Worm (Caenorhabditis elegans) whole organism, L1 larva: ENCODE results near the gene F08F8.6.

ENCODE experiments used
- C04F5.9 ChIP-seq: sonication (generic microtip); optimal IDR thresholded peaks from 2 replicates; lab custom pipeline; 2016; ENCODE audit warnings: missing genetic modification characterization, missing compliant biosample characterization
- ceh-90 ChIP-seq: sonication (generic microtip); optimal IDR thresholded peaks from 2 replicates; lab custom pipeline; 2016; ENCODE audit warnings: missing genetic modification characterization, missing compliant biosample characterization
- dsc-1 ChIP-seq: sonication (generic microtip); optimal IDR thresholded peaks from 2 replicates; lab custom pipeline; 2016; ENCODE audit warnings: mild to moderate bottlenecking, missing genetic modification characterization, missing compliant biosample characterization
- efl-1 ChIP-seq, 4 experiments: fragments of 150-350 bp; optimal IDR thresholded peaks in 3 of 4; peaks in 1 of 4; 1 replicate in 1 of 4; 2 replicates in 3 of 4; lab custom pipeline; 2014; ENCODE audit warnings: missing biosample characterization in 2 of 4, missing genetic modification characterization in 2 of 4, missing genetic modification reagents in 2 of 4
- egl-13 ChIP-seq: sonication (generic microtip); optimal IDR thresholded peaks from 2 replicates; lab custom pipeline; 2016; ENCODE audit warnings: missing genotype, missing genetic modification reagents, missing genetic modification characterization, missing compliant biosample characterization
- elt-2 ChIP-seq: sonication (generic microtip); optimal IDR thresholded peaks from 2 replicates; lab custom pipeline; 2016; ENCODE audit warnings: missing genetic modification characterization, mild to moderate bottlenecking, inconsistent platforms, missing compliant biosample characterization, missing genetic modification reagents
- elt-3 ChIP-seq, 6 experiments: fragments of 150-350 bp in 1 of 6; sonication (generic microtip); optimal IDR thresholded peaks; 2 replicates each; lab custom pipeline; 2017 to 2018; ENCODE audit warnings: missing biosample characterization in 6 of 6, missing genetic modification characterization in 6 of 6, inconsistent platforms in 1 of 6
- fkh-8 ChIP-seq: sonication (generic microtip); optimal IDR thresholded peaks from 2 replicates; lab custom pipeline; 2016; ENCODE audit warnings: mild to moderate bottlenecking, missing genetic modification characterization, missing compliant biosample characterization
- grh-1 ChIP-seq: fragments of 200-800 bp; sonication (Bioruptor generic); IDR thresholded peaks from 2 replicates; pipeline ENCODE4 v1.3.6; 2022; ENCODE audit warnings: missing genetic modification reagents, missing genetic modification characterization, missing compliant biosample characterization
- hpl-2 ChIP-seq: fragments of 150-350 bp; optimal IDR thresholded peaks from 2 replicates; lab custom pipeline; 2014; ENCODE audit warnings: missing biosample characterization, missing genetic modification reagents, missing genetic modification characterization
- jun-1 ChIP-seq: fragments of 150-350 bp; optimal IDR thresholded peaks from 2 replicates; lab custom pipeline; 2014; ENCODE audit warnings: missing biosample characterization, missing genetic modification reagents, missing genetic modification characterization
- lin-35 ChIP-seq, 2 experiments: fragments of 150-350 bp; optimal IDR thresholded peaks; 2 replicates each; lab custom pipeline; 2014; ENCODE audit warnings: missing biosample characterization in 2 of 2, missing genetic modification characterization in 2 of 2, missing genetic modification reagents in 2 of 2
- lin-39 ChIP-seq: fragments of 150-350 bp; optimal IDR thresholded peaks from 2 replicates; lab custom pipeline; 2014; ENCODE audit warnings: missing biosample characterization, missing genetic modification reagents, missing genetic modification characterization
- lsy-2 ChIP-seq, 2 experiments: fragments of 150-350 bp; optimal IDR thresholded peaks; 2 replicates each; lab custom pipeline; 2014; ENCODE audit warnings: missing biosample characterization in 2 of 2, missing genetic modification characterization in 2 of 2
- mab-9 ChIP-seq: fragments of 200-800 bp; sonication (Bioruptor generic); IDR thresholded peaks from 2 replicates; pipeline ENCODE4 v1.3.6; 2022; ENCODE audit warnings: missing genetic modification reagents, missing genetic modification characterization, missing compliant biosample characterization
- mep-1 ChIP-seq: fragments of 150-350 bp; optimal IDR thresholded peaks from 2 replicates; lab custom pipeline; 2014; ENCODE audit warnings: missing biosample characterization, missing genetic modification characterization
- nhr-47 ChIP-seq: sonication (generic microtip); optimal IDR thresholded peaks from 2 replicates; lab custom pipeline; 2016; ENCODE audit warnings: mild to moderate bottlenecking, missing genetic modification characterization, moderate library complexity, missing compliant biosample characterization
- nhr-71 ChIP-seq: sonication (generic microtip); optimal IDR thresholded peaks from 2 replicates; lab custom pipeline; 2016; ENCODE audit warnings: mild to moderate bottlenecking, missing genetic modification characterization, moderate library complexity, missing compliant biosample characterization
- nhr-76 ChIP-seq: sonication (generic microtip); optimal IDR thresholded peaks from 2 replicates; lab custom pipeline; 2017; ENCODE audit warnings: missing biosample characterization, missing genetic modification characterization
- nhr-85 ChIP-seq: sonication (generic microtip); peaks from one replicate; lab custom pipeline; 2016; ENCODE audit warnings: missing genetic modification characterization, inconsistent platforms, missing compliant biosample characterization
- nhr-90 ChIP-seq: sonication (generic microtip); optimal IDR thresholded peaks from 2 replicates; lab custom pipeline; 2016; ENCODE audit warnings: mild to moderate bottlenecking, missing genetic modification characterization, missing compliant biosample characterization; ENCODE audit not compliant: poor library complexity
- pax-3 ChIP-seq: fragments of 200-800 bp; sonication (Bioruptor generic); optimal IDR thresholded peaks from 2 replicates; lab custom pipeline; 2018; ENCODE audit warnings: mild to moderate bottlenecking, missing genetic modification characterization, moderate library complexity, missing compliant biosample characterization
- pqm-1 ChIP-seq: sonication (generic microtip); optimal IDR thresholded peaks from 3 replicates; lab custom pipeline; 2017; ENCODE audit warnings: missing biosample characterization, missing genetic modification characterization
- sptf-1 ChIP-seq: fragments of 150-350 bp; optimal IDR thresholded peaks from 2 replicates; lab custom pipeline; 2014; ENCODE audit warnings: missing biosample characterization, missing genetic modification characterization
- unc-98 ChIP-seq: fragments of 200-800 bp; sonication (Bioruptor generic); IDR thresholded peaks from 2 replicates; pipeline ENCODE4 v1.3.6; 2022; ENCODE audit warnings: missing genetic modification characterization, missing compliant biosample characterization
- ztf-4 ChIP-seq: fragments of 150-350 bp; optimal IDR thresholded peaks from 2 replicates; lab custom pipeline; 2014; ENCODE audit warnings: missing biosample characterization, missing genetic modification characterization

F08F8.6 gene

ce11 chrIII:7359037-7359548 is 15.6 kb downstream of the F08F8.6 start, which contains the start of the genes eco-1 and hmgr-1 (continued):
- TF ChIP-seq nhr-76 (tag; lab: Kevin White, UChicago) (no peak), C04F5.9 (tag; lab: Kevin White, UChicago) (no peak), lsy-2 (tag; optimal IDR thresholded peaks at IDR 0.05; lab: Kevin White, UChicago) (peak; percentile 55 to 62), ceh-90 (tag; lab: Kevin White, UChicago) (no peak), pax-3 (tag; lab: Kevin White, UChicago) (no peak), mab-9 (GFP tag; lab: Robert Waterston, UW) (no peak), fkh-8 (tag; lab: Kevin White, UChicago) (no peak)
- TF ChIP-seq, all 84 proteins: peak for 25

ce11 chrIII:7365602-7366001 is 22.1 kb downstream of the F08F8.6 start, which contains the start of gene F08F8.11:
Gene F08F8.11 (plus strand): TSS chrIII:7365902.
- TF ChIP-seq unc-98 (GFP tag; lab: Robert Waterston, UW), result no peak
- TF ChIP-seq efl-1 (optimal IDR thresholded peaks at IDR 0.05; lab: Kevin White, UChicago), result no peak
- TF ChIP-seq efl-1 (GFP tag; optimal IDR thresholded peaks at IDR 0.05 in 1 of 2; lab: Kevin White, UChicago), result peak in 1 of 2 experiments; percentile 10
- no peak for TF ChIP-seq C04F5.9 (tag; lab: Kevin White, UChicago)
- TF ChIP-seq nhr-85, result peak; percentile 32
- TF ChIP-seq egl-13 (tag; lab: Kevin White, UChicago), result no peak
- TF ChIP-seq mep-1 (tag; lab: Kevin White, UChicago), result no peak

ce11 chrIII:7367012-7367760 is 23.7 kb downstream of the F08F8.6 start, which contains the start of the genes T20B12.5 and T20B12.4:
Gene T20B12.5 (minus strand): TSS chrIII:7367112.
Gene T20B12.4 (plus strand): TSS chrIII:7367710.
- no peak for TF ChIP-seq sptf-1
- TF ChIP-seq grh-1, result no peak
- TF ChIP-seq elt-2 (tag; lab: Kevin White, UChicago), result no peak
- TF ChIP-seq dsc-1, result no peak
- TF ChIP-seq ztf-4 (tag; lab: Kevin White, UChicago), result no peak

- TF ChIP-seq nhr-71 (tag; lab: Kevin White, UChicago), result peak; percentile 28
- peak; percentile 12 for TF ChIP-seq lin-39
- no peak for TF ChIP-seq jun-1 (tag; lab: Kevin White, UChicago)
- TF ChIP-seq lsy-2 (tag; optimal IDR thresholded peaks at IDR 0.05; lab: Kevin White, UChicago), result peak in 1 of 2 experiments; percentile 20
- peak; percentile 53 for TF ChIP-seq nhr-90 (tag; lab: Kevin White, UChicago)
- TF ChIP-seq elt-3 (tag; optimal IDR thresholded peaks at IDR 0.05; lab: Kevin White, UChicago), result peak in 1 of 6 experiments; percentile 10
- TF ChIP-seq nhr-47 (tag; lab: Kevin White, UChicago), result peak; percentile 49
- TF ChIP-seq hpl-2 (GFP tag; lab: Kevin White, UChicago), result no peak
- TF ChIP-seq efl-1 (optimal IDR thresholded peaks at IDR 0.05; lab: Kevin White, UChicago), result no peak
- TF ChIP-seq efl-1 (GFP tag; optimal IDR thresholded peaks at IDR 0.05 in 1 of 2; lab: Kevin White, UChicago), result peak in 1 of 2 experiments; percentile 1
- TF ChIP-seq lin-35 (GFP tag; optimal IDR thresholded peaks at IDR 0.05; lab: Kevin White, UChicago), result peak in 1 of 2 experiments; percentile 16
- no peak for TF ChIP-seq pqm-1 (tag; lab: Kevin White, UChicago)
- TF ChIP-seq, all 84 proteins: peak for 8
Measured at ce11 chrIII:7369394-7370024, 26.0 kb downstream of the F08F8.6 start.

- TF ChIP-seq nhr-85 (no peak), efl-1 (optimal IDR thresholded peaks at IDR 0.05; lab: Kevin White, UChicago) (no peak), efl-1 (GFP tag; optimal IDR thresholded peaks at IDR 0.05 in 1 of 2; lab: Kevin White, UChicago) (no peak)
- TF ChIP-seq, all 84 proteins: peak for 0
Measured at ce11 chrIII:7370569-7370968, 27.1 kb downstream of the F08F8.6 start.
